Worm (Caenorhabditis elegans) whole organism, L1 larva: ENCODE results near the gene npr-10.

ENCODE experiments used
- jun-1 ChIP-seq: fragments of 150-350 bp; optimal IDR thresholded peaks from 2 replicates; lab custom pipeline; 2014; ENCODE audit warnings: missing biosample characterization, missing genetic modification reagents, missing genetic modification characterization
- lin-13 ChIP-seq: fragments of 150-350 bp; optimal IDR thresholded peaks from 2 replicates; lab custom pipeline; 2014; ENCODE audit warnings: missing biosample characterization, missing genetic modification reagents, missing genetic modification characterization
- lsy-2 ChIP-seq, 2 experiments: fragments of 150-350 bp; optimal IDR thresholded peaks; 2 replicates each; lab custom pipeline; 2014; ENCODE audit warnings: missing biosample characterization in 2 of 2, missing genetic modification characterization in 2 of 2
- nhr-237 ChIP-seq: fragments of 150-350 bp; optimal IDR thresholded peaks from 2 replicates; lab custom pipeline; 2014; ENCODE audit warnings: missing biosample characterization, missing genetic modification characterization

ce11 chrX:13008895-13009294, 23.6 kb downstream of the npr-10 start:
- TF ChIP-seq lin-13 (GFP tag; lab: Kevin White, UChicago) (no peak), lsy-2 (tag; optimal IDR thresholded peaks at IDR 0.05; lab: Kevin White, UChicago) (no peak), jun-1 (tag; lab: Kevin White, UChicago) (no peak), nhr-237 (tag; lab: Kevin White, UChicago) (no peak)
